In the genomic region with DNA sequence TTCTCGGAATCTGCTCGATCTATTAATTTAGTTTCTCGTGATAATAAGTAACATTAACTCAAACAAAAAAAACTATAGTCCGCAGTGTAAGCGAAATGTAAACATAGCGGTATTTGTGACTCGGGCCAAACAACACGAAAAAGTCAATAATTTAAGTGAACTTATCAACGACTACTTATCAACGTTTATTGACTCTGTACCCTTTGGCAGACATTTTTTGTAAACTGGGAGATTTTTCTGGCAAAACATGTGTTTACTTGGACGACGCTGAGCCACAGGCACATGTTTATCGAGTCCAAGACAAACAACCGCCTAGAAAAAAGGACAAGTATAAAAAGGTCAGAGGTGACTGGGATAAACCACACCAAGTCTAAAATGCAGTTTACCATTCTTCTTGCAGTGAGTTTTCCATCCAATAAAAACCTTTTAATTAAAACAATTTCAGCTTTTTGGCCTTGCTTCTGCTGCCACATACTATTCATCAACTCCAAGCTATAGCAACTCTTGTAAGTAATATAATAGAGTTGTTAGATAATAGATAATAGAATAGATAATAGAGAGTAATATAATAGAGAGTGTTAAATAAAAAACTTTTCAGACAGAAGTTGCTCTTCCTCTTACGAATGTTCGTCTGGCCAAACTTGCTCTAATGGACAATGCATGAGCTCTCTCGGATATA, we compare ENCODE assay signal across 1 worm cellular context.
TF ChIP-seq lines count a peak whose summit lies in the region.

TSS of gene C53B7.3 (plus strand) at position 362 of the 679 bp plus-strand sequence.

TF ChIP-seq in whole organism, L1 larva, 84 proteins besides CTCF, POLR2A, EP300 and RAD21 (continued from another document):
- TF ChIP-seq nhr-20 (tag; optimal IDR thresholded peaks at IDR 0.05; lab: Kevin White, UChicago) (peak; percentile 13), ama-1 (optimal IDR thresholded peaks at IDR 0.05; lab: Kevin White, UChicago) (no peak), dpl-1 (GFP tag; optimal IDR thresholded peaks at IDR 0.05; lab: Kevin White, UChicago) (no peak), mep-1 (tag; optimal IDR thresholded peaks at IDR 0.05; lab: Kevin White, UChicago) (no peak), nhr-90 (tag; optimal IDR thresholded peaks at IDR 0.05; lab: Kevin White, UChicago; ENCODE audit: poor library complexity) (no peak)
